Fruit fly (Drosophila melanogaster): ENCODE measurements around the gene AsnRS.

The AsnRS gene

dm6 chr2L:19120196-19120950 is 11.4 kb downstream of the AsnRS start, which contains the start of gene Ddc:
Ddc (minus strand) TSS chr2L:19120306.
- TF ChIP-seq HLH106 (tag; optimal IDR thresholded peaks at IDR 0.05) (peak; percentile 22), OdsH (GFP tag; optimal IDR thresholded peaks at IDR 0.05) (no peak), Mio (GFP tag; optimal IDR thresholded peaks at IDR 0.05) (no peak), Hr78 (GFP tag; optimal IDR thresholded peaks at IDR 0.05) (no peak), Rel (GFP tag; optimal IDR thresholded peaks at IDR 0.05) (no peak), Rel (tag; optimal IDR thresholded peaks at IDR 0.05) (peak; percentile 92)

dm6 chr2L:19114183-19114776 is 17.5 kb downstream of the AsnRS start, which contains the start of gene CG10561:
CG10561 (plus strand) TSS chr2L:19114401.
- TF ChIP-seq ey (GFP tag; optimal IDR thresholded peaks at IDR 0.05) (no peak), Rel (GFP tag; optimal IDR thresholded peaks at IDR 0.05) (no peak), Rel (tag; optimal IDR thresholded peaks at IDR 0.05) (peak; percentile 18), brk (GFP tag; optimal IDR thresholded peaks at IDR 0.05) (no peak), sv (GFP tag; optimal IDR thresholded peaks at IDR 0.05) (no peak), GATAd (GFP tag; optimal IDR thresholded peaks at IDR 0.05) (no peak)

- TF ChIP-seq Vsx2 (GFP tag; optimal IDR thresholded peaks at IDR 0.05; ENCODE audit: partially characterized antibody) (no peak), sage (GFP tag; optimal IDR thresholded peaks at IDR 0.05) (no peak), Rel (GFP tag; optimal IDR thresholded peaks at IDR 0.05) (no peak), Rel (tag; optimal IDR thresholded peaks at IDR 0.05) (no peak), Dfd (GFP tag; optimal IDR thresholded peaks at IDR 0.05) (no peak)
Measured at dm6 chr2L:19112200-19112599, 19.6 kb downstream of the AsnRS start.

dm6 chr2L:19111729-19112128 is 20.0 kb downstream of the AsnRS start:
- TF ChIP-seq dmrt93B (GFP tag; optimal IDR thresholded peaks at IDR 0.05) (no peak), sage (GFP tag; optimal IDR thresholded peaks at IDR 0.05) (no peak), OdsH (GFP tag; optimal IDR thresholded peaks at IDR 0.05) (no peak), sv (GFP tag; optimal IDR thresholded peaks at IDR 0.05) (no peak), Dfd (GFP tag; optimal IDR thresholded peaks at IDR 0.05) (no peak), foxo (GFP tag; optimal IDR thresholded peaks at IDR 0.05) (no peak), rgr (GFP tag; optimal IDR thresholded peaks at IDR 0.05) (no peak), N (GFP tag; optimal IDR thresholded peaks at IDR 0.05) (no peak), woc (GFP tag; optimal IDR thresholded peaks at IDR 0.05) (no peak)

dm6 chr2L:19111137-19111536 is 20.6 kb downstream of the AsnRS start:
- TF ChIP-seq Myc (optimal IDR thresholded peaks at IDR 0.05) (peak; percentile 36), dl (GFP tag; optimal IDR thresholded peaks at IDR 0.05; ENCODE audit: insufficient read depth in 1 of 2, partially characterized antibody in 2 of 2) (no peak), psq (GFP tag; optimal IDR thresholded peaks at IDR 0.05) (no peak)

dm6 chr2L:19109625-19110204 is 22.0 kb downstream of the AsnRS start, which contains the start of gene amd:
amd (plus strand) TSS chr2L:19110154.
- TF ChIP-seq jim (GFP tag; optimal IDR thresholded peaks at IDR 0.05) = no peak
- no peak for TF ChIP-seq dmrt93B (GFP tag; optimal IDR thresholded peaks at IDR 0.05)
- no peak for TF ChIP-seq Vsx2 (GFP tag; optimal IDR thresholded peaks at IDR 0.05; ENCODE audit: partially characterized antibody)
- TF ChIP-seq woc (GFP tag; optimal IDR thresholded peaks at IDR 0.05) = no peak
- no peak for TF ChIP-seq sage (GFP tag; optimal IDR thresholded peaks at IDR 0.05)
- TF ChIP-seq pan (optimal IDR thresholded peaks at IDR 0.05) = no peak
- TF ChIP-seq Hr83 (GFP tag; optimal IDR thresholded peaks at IDR 0.05; ENCODE audit: poor library complexity, severe bottlenecking) = no peak
- no peak for TF ChIP-seq br (GFP tag; optimal IDR thresholded peaks at IDR 0.05)
- no peak for TF ChIP-seq CG9705 (GFP tag; optimal IDR thresholded peaks at IDR 0.05)
- no peak for TF ChIP-seq Dif (GFP tag; optimal IDR thresholded peaks at IDR 0.05; ENCODE audit: partially characterized antibody)
- no peak for TF ChIP-seq Jra (GFP tag; optimal IDR thresholded peaks at IDR 0.05)
- no peak for TF ChIP-seq psq (GFP tag; optimal IDR thresholded peaks at IDR 0.05)

Measured in whole organism, wandering third instar larva.